Worm (Caenorhabditis elegans) whole organism, late embryonic: ENCODE results near the gene rpl-6.

ENCODE experiments used
- C08G9.2 ChIP-seq: sonication (generic microtip); optimal IDR thresholded peaks from 2 replicates; lab custom pipeline; 2016; ENCODE audit warnings: mild to moderate bottlenecking, missing genetic modification characterization, moderate library complexity, missing compliant biosample characterization
- K09A11.1 ChIP-seq: sonication (generic microtip); optimal IDR thresholded peaks from 2 replicates; lab custom pipeline; 2017; ENCODE audit warnings: antibody characterized with exemption, mild to moderate bottlenecking, missing genetic modification characterization, missing compliant biosample characterization; ENCODE audit not compliant: insufficient read depth
- T23F11.4 ChIP-seq: fragments of 200-800 bp; sonication (Bioruptor generic); optimal IDR thresholded peaks from 2 replicates; lab custom pipeline; 2018; ENCODE audit warnings: mild to moderate bottlenecking, missing genetic modification characterization, missing compliant biosample characterization
- Y22D7AL.16 ChIP-seq: sonication (generic microtip); optimal IDR thresholded peaks from 2 replicates; lab custom pipeline; 2016; ENCODE audit warnings: missing genetic modification characterization, missing compliant biosample characterization
- ahr-1 ChIP-seq: sonication (generic microtip); optimal IDR thresholded peaks from 2 replicates; lab custom pipeline; 2016; ENCODE audit warnings: missing genetic modification characterization, missing compliant biosample characterization
- ama-1 ChIP-seq: fragments of 150-350 bp; optimal IDR thresholded peaks from 2 replicates; lab custom pipeline; 2014
- ceh-14 ChIP-seq: sonication (generic microtip); optimal IDR thresholded peaks from 2 replicates; lab custom pipeline; 2016; ENCODE audit warnings: missing genotype, missing genetic modification characterization, missing compliant biosample characterization
- ceh-18 ChIP-seq: sonication (generic microtip); optimal IDR thresholded peaks from 2 replicates; lab custom pipeline; 2016; ENCODE audit warnings: missing genetic modification characterization, missing compliant biosample characterization
- ceh-19 ChIP-seq: fragments of 200-800 bp; sonication (Bioruptor generic); optimal IDR thresholded peaks from 2 replicates; lab custom pipeline; 2018; ENCODE audit warnings: mild to moderate bottlenecking, missing genetic modification characterization, missing compliant biosample characterization
- ceh-2 ChIP-seq: sonication (generic microtip); optimal IDR thresholded peaks from 2 replicates; lab custom pipeline; 2016; ENCODE audit warnings: missing genotype, missing genetic modification characterization, missing compliant biosample characterization
- ceh-22 ChIP-seq: sonication (generic microtip); optimal IDR thresholded peaks from 2 replicates; lab custom pipeline; 2017; ENCODE audit warnings: missing biosample characterization, missing genetic modification characterization
- ceh-30 ChIP-seq: fragments of 150-350 bp; optimal IDR thresholded peaks from 2 replicates; lab custom pipeline; 2014; ENCODE audit warnings: missing biosample characterization, missing genetic modification characterization
- ceh-31 ChIP-seq: sonication (generic microtip); optimal IDR thresholded peaks from 2 replicates; lab custom pipeline; 2016; ENCODE audit warnings: missing genetic modification characterization, missing compliant biosample characterization
- ceh-34 ChIP-seq: sonication (generic microtip); optimal IDR thresholded peaks from 2 replicates; lab custom pipeline; 2016; ENCODE audit warnings: mild to moderate bottlenecking, missing genetic modification characterization, missing compliant biosample characterization
- ceh-48 ChIP-seq: sonication (generic microtip); optimal IDR thresholded peaks from 2 replicates; lab custom pipeline; 2016; ENCODE audit warnings: missing genetic modification characterization, inconsistent platforms, missing compliant biosample characterization
- ceh-9 ChIP-seq: sonication (generic microtip); optimal IDR thresholded peaks from 2 replicates; lab custom pipeline; 2016; ENCODE audit warnings: mild to moderate bottlenecking, missing genetic modification characterization, inconsistent platforms, missing compliant biosample characterization
- dmd-4 ChIP-seq: sonication (generic microtip); optimal IDR thresholded peaks from 2 replicates; lab custom pipeline; 2016; ENCODE audit warnings: borderline replicate concordance, missing genetic modification characterization, missing compliant biosample characterization
- dve-1 ChIP-seq: sonication (generic microtip); optimal IDR thresholded peaks from 2 replicates; lab custom pipeline; 2017; ENCODE audit warnings: antibody characterized with exemption, mild to moderate bottlenecking, missing genetic modification characterization, missing compliant biosample characterization
- elt-2 ChIP-seq: sonication (generic microtip); optimal IDR thresholded peaks from 2 replicates; lab custom pipeline; 2016; ENCODE audit warnings: missing genetic modification reagents, missing genetic modification characterization, missing compliant biosample characterization
- ets-4 ChIP-seq: sonication (generic microtip); optimal IDR thresholded peaks from 2 replicates; lab custom pipeline; 2016; ENCODE audit warnings: missing genetic modification characterization, missing compliant biosample characterization
- fkh-10 ChIP-seq: fragments of 150-350 bp; optimal IDR thresholded peaks from 2 replicates; lab custom pipeline; 2014; ENCODE audit warnings: missing biosample characterization, missing genetic modification reagents, missing genetic modification characterization
- fkh-6 ChIP-seq: sonication (generic microtip); optimal IDR thresholded peaks from 2 replicates; lab custom pipeline; 2016; ENCODE audit warnings: missing genetic modification characterization, missing compliant biosample characterization
- mec-3 ChIP-seq: sonication (generic microtip); optimal IDR thresholded peaks from 2 replicates; lab custom pipeline; 2016; ENCODE audit warnings: borderline replicate concordance, missing genetic modification characterization, missing compliant biosample characterization
- nhr-11 ChIP-seq: fragments of 150-350 bp; optimal IDR thresholded peaks from 2 replicates; lab custom pipeline; 2014; ENCODE audit warnings: missing biosample characterization, missing genetic modification characterization
- odd-2 ChIP-seq: sonication (generic microtip); optimal IDR thresholded peaks from 2 replicates; lab custom pipeline; 2017; ENCODE audit warnings: antibody characterized with exemption, mild to moderate bottlenecking, missing genetic modification characterization, missing compliant biosample characterization
- pag-3 ChIP-seq: sonication (generic microtip); optimal IDR thresholded peaks from 2 replicates; lab custom pipeline; 2016; ENCODE audit warnings: missing compliant biosample characterization, missing genetic modification characterization, borderline replicate concordance
- pax-1 ChIP-seq: fragments of 150-350 bp; optimal IDR thresholded peaks from 2 replicates; lab custom pipeline; 2014; ENCODE audit warnings: missing biosample characterization, missing genetic modification characterization
- pha-4 ChIP-seq: fragments of 150-350 bp; optimal IDR thresholded peaks from 2 replicates; lab custom pipeline; 2018; ENCODE audit warnings: missing biosample characterization, missing genetic modification reagents, missing genetic modification characterization
- pqm-1 ChIP-seq: sonication (generic microtip); optimal IDR thresholded peaks from 2 replicates; lab custom pipeline; 2016; ENCODE audit warnings: missing genetic modification characterization, missing compliant biosample characterization
- pros-1 ChIP-seq: fragments of 150-350 bp; optimal IDR thresholded peaks from 2 replicates; lab custom pipeline; 2014; ENCODE audit warnings: missing biosample characterization, missing genetic modification reagents, missing genetic modification characterization
- ref-2 ChIP-seq: sonication (generic microtip); optimal IDR thresholded peaks from 2 replicates; lab custom pipeline; 2016; ENCODE audit warnings: missing genetic modification characterization, missing compliant biosample characterization
- sdc-2 ChIP-seq: sonication (generic microtip); optimal IDR thresholded peaks from 2 replicates; lab custom pipeline; 2016; ENCODE audit warnings: missing genotype, missing genetic modification characterization, missing compliant biosample characterization
- sox-2 ChIP-seq: fragments of 200-800 bp; sonication (Bioruptor generic); IDR thresholded peaks from 2 replicates; pipeline ENCODE4 v1.3.6; 2022; ENCODE audit warnings: missing genetic modification reagents, missing genetic modification characterization, missing compliant biosample characterization
- sox-4 ChIP-seq: sonication (generic microtip); optimal IDR thresholded peaks from 2 replicates; lab custom pipeline; 2017; ENCODE audit warnings: mild to moderate bottlenecking, missing genetic modification characterization, inconsistent platforms, missing compliant biosample characterization
- tbx-7 ChIP-seq: sonication (generic microtip); optimal IDR thresholded peaks from 2 replicates; lab custom pipeline; 2016; ENCODE audit warnings: missing genotype, missing genetic modification characterization, missing compliant biosample characterization
- unc-42 ChIP-seq: sonication (generic microtip); optimal IDR thresholded peaks from 2 replicates; lab custom pipeline; 2016; ENCODE audit warnings: missing genotype, missing genetic modification characterization, missing compliant biosample characterization
- unc-55 ChIP-seq: sonication (generic microtip); optimal IDR thresholded peaks from 2 replicates; lab custom pipeline; 2017; ENCODE audit warnings: missing biosample characterization, missing genetic modification reagents, missing genetic modification characterization
- unc-86 ChIP-seq: sonication (generic microtip); optimal IDR thresholded peaks from 2 replicates; lab custom pipeline; 2016; ENCODE audit warnings: missing genetic modification characterization, missing compliant biosample characterization

rpl-6 gene

ce11 chrIII:7201378-7202256, 6.6 kb upstream of the rpl-6 start, which contains the start of gene dpy-31:
dpy-31 (plus strand) TSS chrIII:7202206.
- TF ChIP-seq fkh-10 (no peak), pax-1 (tag; lab: Kevin White, UChicago) (no peak), ceh-19 (no peak), ahr-1 (tag; lab: Kevin White, UChicago) (no peak), ceh-14 (tag; lab: Kevin White, UChicago) (no peak)

- TF ChIP-seq ama-1 (no peak), odd-2 (no peak), ets-4 (no peak), T23F11.4 (no peak), elt-2 (tag; lab: Kevin White, UChicago) (no peak), pqm-1 (tag; lab: Kevin White, UChicago) (no peak), sox-4 (tag; lab: Kevin White, UChicago) (no peak), K09A11.1 (tag; lab: Kevin White, UChicago) (no peak), ceh-2 (tag; lab: Kevin White, UChicago) (no peak), Y22D7AL.16 (tag; lab: Kevin White, UChicago) (no peak), unc-42 (tag; lab: Kevin White, UChicago) (no peak), unc-55 (GFP tag; lab: Kevin White, UChicago) (no peak), sdc-2 (tag; lab: Kevin White, UChicago) (no peak), pros-1 (tag; lab: Kevin White, UChicago) (no peak), tbx-7 (tag; lab: Kevin White, UChicago) (no peak), ceh-22 (no peak), unc-86 (no peak), ref-2 (tag; lab: Kevin White, UChicago) (no peak)
- TF ChIP-seq, all 69 proteins: peak for 0
Observed at ce11 chrIII:7203130-7203775, 5.0 kb upstream of the rpl-6 start.

- TF ChIP-seq pros-1 (tag; lab: Kevin White, UChicago) (no peak), fkh-10 (no peak), pqm-1 (tag; lab: Kevin White, UChicago) (no peak), ceh-9 (tag; lab: Kevin White, UChicago) (no peak), dmd-4 (tag; lab: Kevin White, UChicago) (no peak), unc-42 (tag; lab: Kevin White, UChicago) (no peak), pax-1 (tag; lab: Kevin White, UChicago) (no peak), unc-55 (GFP tag; lab: Kevin White, UChicago) (no peak), ceh-34 (tag; lab: Kevin White, UChicago) (no peak)
Observed at ce11 chrIII:7209721-7210120, 1.5 kb downstream of the rpl-6 start, which contains the start of gene R151.2. R151.2 (plus strand) TSS chrIII:7209967.

- TF ChIP-seq pros-1 (tag; lab: Kevin White, UChicago): no peak
- no peak for TF ChIP-seq ceh-34 (tag; lab: Kevin White, UChicago)
- TF ChIP-seq pag-3 (tag; lab: Kevin White, UChicago): no peak
Observed at ce11 chrIII:7210486-7210885, 2.2 kb downstream of the rpl-6 start.

- no peak for TF ChIP-seq ceh-14 (tag; lab: Kevin White, UChicago)
- TF ChIP-seq mec-3 (tag; lab: Kevin White, UChicago): no peak
- no peak for TF ChIP-seq ceh-48 (tag; lab: Kevin White, UChicago)
- TF ChIP-seq Y22D7AL.16 (tag; lab: Kevin White, UChicago): no peak
- TF ChIP-seq dmd-4 (tag; lab: Kevin White, UChicago): no peak
- no peak for TF ChIP-seq ceh-18 (tag; lab: Kevin White, UChicago)
- no peak for TF ChIP-seq ceh-2 (tag; lab: Kevin White, UChicago)
- TF ChIP-seq unc-55 (GFP tag; lab: Kevin White, UChicago): no peak
- no peak for TF ChIP-seq pha-4
- TF ChIP-seq C08G9.2 (tag; lab: Kevin White, UChicago): no peak
- TF ChIP-seq nhr-11 (tag; lab: Kevin White, UChicago): no peak
- TF ChIP-seq fkh-6 (tag; lab: Kevin White, UChicago): no peak
- no peak for TF ChIP-seq ceh-30 (tag; lab: Kevin White, UChicago)
- TF ChIP-seq sox-2 (GFP tag; lab: Robert Waterston, UW): no peak
- no peak for TF ChIP-seq dve-1 (tag; lab: Kevin White, UChicago)
- TF ChIP-seq ceh-31: no peak
- no peak for TF ChIP-seq fkh-10
- TF ChIP-seq, all 69 proteins: peak for 0
Observed at ce11 chrIII:7212028-7212427, 3.8 kb downstream of the rpl-6 start.
